Fruit fly (Drosophila melanogaster): Measurements from ENCODE around the gene Fit2.

Fit2 gene

DNA sequence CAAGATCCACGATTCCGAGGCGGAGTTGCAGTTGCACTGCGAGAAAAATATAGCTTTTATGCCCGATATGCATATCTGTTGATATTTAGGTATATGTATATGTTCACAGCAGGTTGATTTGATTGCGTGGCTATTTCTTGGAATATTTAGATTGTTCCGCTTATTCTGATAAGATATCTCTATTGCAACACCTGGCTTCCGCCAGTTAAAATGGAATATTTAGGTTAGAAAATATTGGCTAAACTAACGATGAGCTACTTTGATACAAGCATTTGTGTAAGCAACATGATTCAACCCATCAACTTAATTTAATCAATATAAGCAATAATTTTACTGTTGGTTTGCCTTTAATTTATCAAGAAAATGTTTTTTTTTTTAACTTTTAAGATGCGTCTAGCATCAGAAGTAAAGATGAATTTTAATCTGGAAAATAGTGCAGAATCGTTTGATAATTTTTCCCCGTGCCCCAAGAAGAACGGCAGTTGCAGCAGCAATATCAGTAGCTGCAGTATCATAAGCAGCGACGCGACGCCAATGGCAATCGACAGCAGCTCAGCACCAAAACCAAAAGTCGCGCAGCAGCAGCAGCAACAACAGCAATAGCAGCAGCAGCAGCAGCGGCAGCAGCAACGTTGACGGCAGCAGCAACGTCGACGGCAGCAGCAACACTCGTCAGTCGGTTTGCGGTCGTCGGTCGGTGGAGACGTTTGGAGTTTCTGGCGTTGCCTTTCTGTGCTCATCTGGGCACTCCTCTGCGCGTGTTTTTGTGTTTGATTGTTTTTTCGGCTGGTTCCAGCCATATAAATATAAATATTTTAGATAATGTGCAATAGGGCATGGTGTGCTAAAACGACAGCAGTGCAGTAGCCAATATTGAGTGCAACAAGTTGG is 48.2 kb upstream of the Fit2 start:
- TF ChIP-seq Sp1 (GFP tag; optimal IDR thresholded peaks at IDR 0.05) (peak; percentile 55), foxo (GFP tag; optimal IDR thresholded peaks at IDR 0.05) (peak in 1 of 2 experiments; percentile 68), dsf (GFP tag; optimal IDR thresholded peaks at IDR 0.05; ENCODE audit: borderline replicate concordance) (no peak), psq (GFP tag; optimal IDR thresholded peaks at IDR 0.05) (peak; percentile 80), Hr83 (GFP tag; optimal IDR thresholded peaks at IDR 0.05; ENCODE audit: poor library complexity, severe bottlenecking) (peak; percentile 18), HLH106 (tag; optimal IDR thresholded peaks at IDR 0.05) (peak; percentile 55), CG9705 (GFP tag; optimal IDR thresholded peaks at IDR 0.05) (peak; percentile 19), fru (GFP tag; optimal IDR thresholded peaks at IDR 0.05) (peak; percentile 72), Jra (GFP tag; optimal IDR thresholded peaks at IDR 0.05) (no peak), rgr (GFP tag; optimal IDR thresholded peaks at IDR 0.05) (peak; percentile 21), CG32264 (GFP tag; optimal IDR thresholded peaks at IDR 0.05) (no peak), Dfd (GFP tag; optimal IDR thresholded peaks at IDR 0.05) (peak; percentile 80), pan (optimal IDR thresholded peaks at IDR 0.05) (no peak), tai (GFP tag; optimal IDR thresholded peaks at IDR 0.05) (peak; percentile 33), dl (GFP tag; optimal IDR thresholded peaks at IDR 0.05; ENCODE audit: insufficient read depth in 1 of 2, partially characterized antibody in 2 of 2) (no peak), sage (GFP tag; optimal IDR thresholded peaks at IDR 0.05) (no peak), Mio (GFP tag; optimal IDR thresholded peaks at IDR 0.05) (no peak), ey (GFP tag; optimal IDR thresholded peaks at IDR 0.05) (peak; percentile 58), Myc (optimal IDR thresholded peaks at IDR 0.05) (no peak), brk (GFP tag; optimal IDR thresholded peaks at IDR 0.05) (peak; percentile 44), OdsH (GFP tag; optimal IDR thresholded peaks at IDR 0.05) (peak; percentile 50), Abd-B (GFP tag; optimal IDR thresholded peaks at IDR 0.05) (no peak), Rel (GFP tag; optimal IDR thresholded peaks at IDR 0.05) (no peak), Rel (tag; optimal IDR thresholded peaks at IDR 0.05) (no peak), dmrt93B (GFP tag; optimal IDR thresholded peaks at IDR 0.05) (peak; percentile 54), Vsx2 (GFP tag; optimal IDR thresholded peaks at IDR 0.05; ENCODE audit: partially characterized antibody) (no peak), CrebA (GFP tag; optimal IDR thresholded peaks at IDR 0.05; ENCODE audit: borderline replicate concordance) (no peak), h (GFP tag; optimal IDR thresholded peaks at IDR 0.05) (peak; percentile 43), br (GFP tag; optimal IDR thresholded peaks at IDR 0.05) (peak; percentile 62), GATAd (GFP tag; optimal IDR thresholded peaks at IDR 0.05) (no peak), jim (GFP tag; optimal IDR thresholded peaks at IDR 0.05) (no peak), sv (GFP tag; optimal IDR thresholded peaks at IDR 0.05) (no peak), Dif (GFP tag; optimal IDR thresholded peaks at IDR 0.05; ENCODE audit: partially characterized antibody) (no peak), Hnf4 (GFP tag; optimal IDR thresholded peaks at IDR 0.05) (peak; percentile 27), woc (GFP tag; optimal IDR thresholded peaks at IDR 0.05) (peak; percentile 69), lola (GFP tag; optimal IDR thresholded peaks at IDR 0.05) (no peak), N (GFP tag; optimal IDR thresholded peaks at IDR 0.05) (no peak), Hr78 (GFP tag; optimal IDR thresholded peaks at IDR 0.05) (no peak), usp (GFP tag; optimal IDR thresholded peaks at IDR 0.05) (no peak)

DNA sequence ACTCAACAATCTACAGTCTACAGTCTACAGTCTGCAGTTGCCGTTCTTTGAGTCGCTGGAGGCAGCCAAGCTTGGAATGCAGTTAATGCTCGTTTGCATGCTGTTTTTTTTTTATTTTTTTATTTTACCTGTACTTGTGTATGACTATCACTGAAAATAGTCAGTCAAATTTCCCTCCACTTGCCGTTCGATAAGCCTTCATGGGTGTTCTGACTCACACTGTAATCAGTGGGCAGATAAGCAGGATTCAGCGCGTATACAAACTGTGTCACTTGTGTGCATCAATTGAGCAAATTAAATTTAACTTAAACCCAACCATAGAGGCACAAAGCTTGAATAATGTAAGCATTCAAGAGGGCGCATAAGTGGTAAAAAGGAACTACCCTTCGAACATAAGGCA is 46.8 kb upstream of the Fit2 start:
- TF ChIP-seq lola (GFP tag; optimal IDR thresholded peaks at IDR 0.05) (no peak), fru (GFP tag; optimal IDR thresholded peaks at IDR 0.05) (no peak), sage (GFP tag; optimal IDR thresholded peaks at IDR 0.05) (no peak), sv (GFP tag; optimal IDR thresholded peaks at IDR 0.05) (no peak), CrebA (GFP tag; optimal IDR thresholded peaks at IDR 0.05; ENCODE audit: borderline replicate concordance) (no peak), Hr78 (GFP tag; optimal IDR thresholded peaks at IDR 0.05) (no peak), br (GFP tag; optimal IDR thresholded peaks at IDR 0.05) (no peak), dmrt93B (GFP tag; optimal IDR thresholded peaks at IDR 0.05) (no peak), Vsx2 (GFP tag; optimal IDR thresholded peaks at IDR 0.05; ENCODE audit: partially characterized antibody) (no peak), dl (GFP tag; optimal IDR thresholded peaks at IDR 0.05; ENCODE audit: insufficient read depth in 1 of 2, partially characterized antibody in 2 of 2) (no peak), OdsH (GFP tag; optimal IDR thresholded peaks at IDR 0.05) (no peak), Jra (GFP tag; optimal IDR thresholded peaks at IDR 0.05) (no peak), usp (GFP tag; optimal IDR thresholded peaks at IDR 0.05) (no peak), tai (GFP tag; optimal IDR thresholded peaks at IDR 0.05) (no peak), woc (GFP tag; optimal IDR thresholded peaks at IDR 0.05) (no peak), psq (GFP tag; optimal IDR thresholded peaks at IDR 0.05) (no peak), GATAd (GFP tag; optimal IDR thresholded peaks at IDR 0.05) (no peak)
